Worm (Caenorhabditis elegans) whole organism, L3 larva: ENCODE results near the gene F43C1.7.
A peak's percentile ranks its signal among the peaks of the same experiment; 100 is the strongest.

Source experiments
- ZK546.5 ChIP-seq: sonication (generic microtip); optimal IDR thresholded peaks from 2 replicates; lab custom pipeline; 2017; ENCODE audit warnings: missing biosample characterization, missing genetic modification characterization
- aly-2 ChIP-seq: fragments of 150-350 bp; optimal IDR thresholded peaks from 2 replicates; lab custom pipeline; 2014; ENCODE audit warnings: missing biosample characterization, missing genetic modification characterization
- ceh-9 ChIP-seq: sonication (generic microtip); optimal IDR thresholded peaks from 2 replicates; lab custom pipeline; 2018; ENCODE audit warnings: missing biosample characterization, missing genetic modification characterization
- egl-27 ChIP-seq: sonication (generic microtip); optimal IDR thresholded peaks from 4 replicates; lab custom pipeline; 2017; ENCODE audit warnings: missing biosample characterization, missing genetic modification reagents, missing genetic modification characterization
- elt-2 ChIP-seq: sonication (generic microtip); optimal IDR thresholded peaks from 2 replicates; lab custom pipeline; 2016; ENCODE audit warnings: missing genetic modification reagents, mild to moderate bottlenecking, missing genetic modification characterization, missing compliant biosample characterization
- mml-1 ChIP-seq: fragments of 150-350 bp; sonication (generic microtip); optimal IDR thresholded peaks from 3 replicates; lab custom pipeline; 2014; ENCODE audit warnings: missing biosample characterization, missing genetic modification characterization
- nfya-1 ChIP-seq: sonication (generic microtip); optimal IDR thresholded peaks from 2 replicates; lab custom pipeline; 2017; ENCODE audit warnings: missing genetic modification characterization, mild to moderate bottlenecking, missing compliant biosample characterization, antibody characterized with exemption, moderate library complexity; ENCODE audit not compliant: insufficient read depth
- nhr-25 ChIP-seq: sonication (generic microtip); optimal IDR thresholded peaks from 2 replicates; lab custom pipeline; 2017; ENCODE audit warnings: missing biosample characterization, missing genetic modification characterization
- nhr-77 ChIP-seq: fragments of 150-350 bp; optimal IDR thresholded peaks from 2 replicates; lab custom pipeline; 2014; ENCODE audit warnings: missing biosample characterization, missing genetic modification characterization
- pha-4 ChIP-seq: fragments of 150-350 bp; optimal IDR thresholded peaks from 2 replicates; lab custom pipeline; 2014; ENCODE audit warnings: missing biosample characterization, missing genetic modification reagents, missing genetic modification characterization
- ztf-11 ChIP-seq: fragments of 150-350 bp; optimal IDR thresholded peaks from 2 replicates; lab custom pipeline; 2014; ENCODE audit warnings: missing biosample characterization, missing genetic modification characterization

DNA sequence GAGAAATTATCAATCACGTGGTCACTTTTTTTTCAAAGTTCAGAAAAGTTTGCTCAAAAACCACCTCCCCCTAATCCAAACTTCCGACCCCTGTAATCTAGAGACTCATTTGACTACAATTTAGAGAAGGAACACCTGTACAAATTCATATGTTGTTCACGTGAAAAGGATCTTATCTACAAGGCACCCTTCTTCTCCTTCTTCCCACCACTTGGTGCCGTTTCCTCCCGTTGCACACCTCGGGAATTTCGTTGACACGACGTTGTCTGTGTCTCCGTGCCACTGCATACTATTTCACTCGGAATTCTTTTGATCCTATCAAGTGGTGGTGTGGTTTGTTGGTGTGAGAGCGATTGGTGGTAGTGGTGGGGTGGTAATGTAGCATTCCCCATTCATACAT, 32.1 kb upstream of the F43C1.7 start:
- no peak for TF ChIP-seq aly-2 (tag; lab: Kevin White, UChicago)
- no peak for TF ChIP-seq egl-27 (tag; lab: Kevin White, UChicago)
- no peak for TF ChIP-seq ztf-11 (tag; lab: Kevin White, UChicago)
- TF ChIP-seq nhr-77: no peak
- no peak for TF ChIP-seq elt-2 (tag; lab: Kevin White, UChicago)
- no peak for TF ChIP-seq ceh-9
- TF ChIP-seq nhr-25 (tag; lab: Kevin White, UChicago): no peak
- TF ChIP-seq nfya-1: no peak
- no peak for TF ChIP-seq ZK546.5 (tag; lab: Kevin White, UChicago)
- TF ChIP-seq pha-4 (tag; lab: Kevin White, UChicago): no peak
- peak; percentile 27 for TF ChIP-seq mml-1 (tag; lab: Kevin White, UChicago)
